Worm (Caenorhabditis elegans) whole organism, L4/young adult: ENCODE measurements around the gene C14A4.9.
A peak's percentile ranks its signal among the peaks of the same experiment; 100 is the strongest.

Experiments used
- W03F9.2 ChIP-seq: fragments of 150-350 bp; optimal IDR thresholded peaks from 2 replicates; lab custom pipeline; 2014; ENCODE audit warnings: missing biosample characterization, missing genetic modification characterization
- dao-5 ChIP-seq: sonication (generic microtip); optimal IDR thresholded peaks from 2 replicates; lab custom pipeline; 2016; ENCODE audit warnings: missing genotype, missing genetic modification characterization, moderate library complexity, missing compliant biosample characterization
- him-1 ChIP-seq: sonication (generic microtip); optimal IDR thresholded peaks from 2 replicates; lab custom pipeline; 2016; ENCODE audit warnings: missing genotype, missing genetic modification reagents, missing genetic modification characterization, missing compliant biosample characterization

Gene C14A4.9

ce11 chrII:10598970-10599369 lies at the start of gene C14A4.9:
TSS of gene C14A4.9 (plus strand) at chrII:10599337.
- TF ChIP-seq him-1 (no peak), dao-5 (tag; lab: Kevin White, UChicago) (no peak), W03F9.2 (tag; lab: Kevin White, UChicago) (no peak)

DNA sequence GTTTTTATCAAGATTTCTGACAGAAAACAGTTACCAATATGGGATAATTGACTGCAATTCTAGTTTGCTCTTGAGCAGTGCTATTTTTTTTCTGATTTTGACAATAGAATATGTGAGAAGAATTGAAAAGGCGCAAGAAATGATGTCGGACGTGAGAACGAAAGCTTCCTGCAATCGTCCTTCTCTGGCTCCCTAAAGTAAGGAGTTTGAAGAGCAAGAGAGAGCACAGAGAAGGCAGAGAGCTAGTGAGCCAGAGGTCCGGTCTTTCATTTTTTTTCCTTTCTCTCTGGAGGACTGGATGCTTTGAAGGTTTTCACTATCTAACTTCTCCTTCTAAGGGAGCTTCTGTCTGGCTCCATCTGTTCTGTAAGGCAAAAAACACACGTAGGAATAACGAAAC lies 49.0 kb upstream of the C14A4.9 start:
- TF ChIP-seq W03F9.2 (tag; lab: Kevin White, UChicago) (no peak), dao-5 (tag; lab: Kevin White, UChicago) (no peak), him-1 (no peak)

DNA sequence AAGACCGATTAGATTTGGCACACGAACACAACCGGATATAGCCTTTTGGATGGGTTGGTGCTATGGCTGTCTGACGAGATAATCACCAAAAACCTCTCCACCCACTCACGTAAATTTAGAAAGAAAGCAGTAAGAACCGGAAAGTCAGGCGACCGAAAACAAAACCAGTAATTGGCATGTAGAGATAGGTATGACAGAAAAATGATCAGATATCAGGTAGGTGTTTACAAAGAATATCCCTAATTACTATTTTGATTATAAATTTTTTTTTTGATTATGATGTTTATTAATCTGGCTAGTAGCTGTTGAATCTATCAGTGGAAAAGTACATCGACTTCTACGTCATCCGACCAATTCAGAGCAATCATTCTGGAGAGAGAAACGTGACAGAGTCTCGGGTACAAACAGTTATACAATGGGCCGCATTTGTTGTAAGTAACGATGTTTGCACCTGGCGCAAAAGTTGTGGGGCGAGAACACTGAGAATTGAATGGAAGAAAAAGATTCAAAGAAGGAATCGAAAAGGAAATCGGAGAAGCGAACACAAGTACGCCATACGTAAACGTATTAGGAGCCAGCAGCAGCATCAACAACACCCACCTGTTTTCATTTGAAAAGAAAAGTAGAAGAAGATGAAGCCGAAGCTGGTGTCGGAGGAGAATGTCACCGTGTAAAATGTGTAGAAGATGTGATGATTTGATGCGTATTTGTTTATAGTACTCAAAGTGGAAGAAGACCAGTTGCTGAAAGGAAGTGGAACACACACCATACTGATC lies 48.1 kb upstream of the C14A4.9 start:
- TF ChIP-seq him-1 = no peak
- TF ChIP-seq W03F9.2 (tag; lab: Kevin White, UChicago) = no peak
- no peak for TF ChIP-seq dao-5 (tag; lab: Kevin White, UChicago)

DNA sequence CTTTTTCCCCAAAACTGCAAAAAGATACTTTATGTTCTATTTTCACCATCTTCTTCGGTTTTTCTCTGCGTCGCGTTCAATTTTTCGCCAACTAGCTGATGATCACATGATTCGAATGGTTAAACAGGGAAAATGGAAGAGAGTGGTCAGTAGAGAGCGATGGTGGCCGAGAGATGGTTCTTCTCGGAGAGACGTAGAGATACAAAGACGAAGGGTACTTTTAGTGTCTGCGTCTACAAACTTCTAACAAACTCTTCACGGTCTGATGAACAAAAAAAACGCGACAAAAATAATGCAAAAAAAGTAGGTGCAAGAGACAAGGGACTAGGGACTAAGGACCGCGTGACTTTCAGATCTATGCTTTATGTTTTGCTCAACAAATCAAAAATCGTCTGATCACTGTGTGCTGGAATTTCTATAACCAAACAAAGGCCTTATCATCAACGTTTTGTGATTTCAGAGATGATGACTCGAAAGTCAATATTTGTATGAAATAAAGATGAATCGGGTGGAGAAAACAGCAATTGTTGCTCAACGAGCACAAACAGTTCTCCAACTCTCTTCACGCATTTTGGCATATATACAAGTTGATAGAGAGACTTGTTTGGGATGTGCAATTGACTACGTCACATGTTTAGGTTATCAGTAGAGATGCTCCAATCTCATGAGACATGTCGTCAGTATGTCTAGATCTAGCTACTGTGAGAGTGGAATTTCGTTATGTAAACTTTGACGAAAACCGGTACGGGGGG lies 47.0 kb upstream of the C14A4.9 start:
- TF ChIP-seq dao-5 (tag; lab: Kevin White, UChicago) = no peak
- TF ChIP-seq him-1 = peak; percentile 84
- TF ChIP-seq W03F9.2 (tag; lab: Kevin White, UChicago) = peak; percentile 81

- TF ChIP-seq dao-5 (tag; lab: Kevin White, UChicago) (no peak), W03F9.2 (tag; lab: Kevin White, UChicago) (no peak), him-1 (no peak)
Observed at ce11 chrII:10553377-10554045, 45.6 kb upstream of the C14A4.9 start.

- no peak for TF ChIP-seq dao-5 (tag; lab: Kevin White, UChicago)
Observed at ce11 chrII:10554046-10554399, 45.1 kb upstream of the C14A4.9 start.

DNA sequence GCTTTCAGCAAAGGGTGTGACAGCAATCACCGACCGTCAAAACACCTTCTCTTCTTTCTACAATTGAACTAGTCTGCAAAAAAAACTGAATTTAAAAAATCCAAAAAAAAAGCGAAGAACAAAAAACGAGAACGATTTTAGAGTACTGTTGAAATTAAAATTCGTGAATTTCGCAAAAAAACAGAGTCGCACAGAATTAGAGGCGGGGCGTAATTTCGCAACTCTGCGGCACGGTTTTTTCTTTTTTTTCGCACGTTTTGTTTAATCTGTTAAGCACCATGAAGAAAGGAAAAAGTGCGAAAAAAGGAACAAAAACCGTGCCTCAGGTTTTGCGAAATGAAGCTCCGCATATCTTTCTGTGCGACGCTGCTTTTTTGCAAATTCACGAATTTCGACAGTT lies 44.2 kb upstream of the C14A4.9 start, which contains the start of gene mnk-1:
Gene mnk-1, minus strand, starts transcription at position 73 of the 400 bp plus-strand sequence.
- TF ChIP-seq him-1 (no peak), dao-5 (tag; lab: Kevin White, UChicago) (no peak), W03F9.2 (tag; lab: Kevin White, UChicago) (no peak)

DNA sequence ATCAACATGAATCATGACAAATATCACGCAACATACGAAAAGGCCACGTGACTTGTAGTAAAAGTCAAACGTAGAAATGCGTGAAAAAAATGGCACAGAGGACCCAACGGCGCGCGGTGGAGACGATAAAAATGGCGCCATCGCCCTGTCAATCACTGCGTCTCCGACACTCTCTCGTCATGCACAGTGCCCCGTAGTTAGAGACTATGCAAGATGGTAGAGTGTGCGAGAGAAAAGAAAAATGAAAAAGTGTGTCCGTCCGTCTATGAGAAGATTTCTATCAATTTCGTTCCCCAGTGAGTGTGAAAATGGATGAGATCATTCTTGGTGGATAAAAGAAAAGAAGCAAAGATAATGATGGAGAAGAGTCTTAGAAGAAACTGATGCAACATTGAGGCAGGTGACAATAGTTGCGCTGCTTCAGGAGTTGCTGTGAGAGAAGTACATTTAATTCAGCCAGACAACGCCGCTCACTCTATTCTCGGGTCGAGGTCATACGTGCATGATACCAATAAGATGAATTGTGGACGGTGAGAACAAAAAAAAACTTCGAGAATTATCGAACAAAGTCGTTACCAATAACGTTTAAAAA lies 43.6 kb upstream of the C14A4.9 start:
- TF ChIP-seq dao-5 (tag; lab: Kevin White, UChicago) = no peak
- TF ChIP-seq him-1 = no peak
- TF ChIP-seq W03F9.2 (tag; lab: Kevin White, UChicago) = no peak

DNA sequence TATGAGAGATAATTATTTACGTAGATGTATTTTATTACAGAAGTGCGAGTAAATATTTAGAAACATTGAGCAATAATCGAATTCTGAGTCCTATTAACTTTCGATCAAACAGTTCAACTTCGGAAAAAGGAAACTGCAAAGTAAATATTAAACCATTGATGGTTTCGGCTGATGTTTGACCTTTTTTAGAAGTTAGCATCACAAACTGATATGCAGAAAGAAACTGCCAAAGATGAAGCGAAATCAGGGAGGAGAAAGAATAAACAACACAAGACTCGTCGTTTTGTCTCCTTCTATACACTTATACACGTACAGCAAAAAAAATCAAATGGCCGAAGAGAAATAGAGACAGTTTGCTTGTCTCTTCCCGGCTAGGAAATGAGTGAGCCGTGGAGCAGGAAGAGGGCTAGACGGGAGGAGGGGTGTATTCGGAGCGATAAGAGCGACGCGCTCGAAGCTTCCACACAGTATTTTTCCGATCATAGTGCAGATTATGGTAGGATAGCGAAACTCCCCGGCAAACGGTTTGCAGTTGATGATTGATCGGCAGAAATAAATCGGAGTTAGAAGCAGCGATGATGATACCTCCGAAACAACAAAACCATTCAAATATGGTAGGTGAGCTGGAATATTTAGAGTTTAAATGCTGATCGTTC lies 42.5 kb upstream of the C14A4.9 start:
- no peak for TF ChIP-seq dao-5 (tag; lab: Kevin White, UChicago)
- TF ChIP-seq him-1 = no peak
- TF ChIP-seq W03F9.2 (tag; lab: Kevin White, UChicago) = no peak

DNA sequence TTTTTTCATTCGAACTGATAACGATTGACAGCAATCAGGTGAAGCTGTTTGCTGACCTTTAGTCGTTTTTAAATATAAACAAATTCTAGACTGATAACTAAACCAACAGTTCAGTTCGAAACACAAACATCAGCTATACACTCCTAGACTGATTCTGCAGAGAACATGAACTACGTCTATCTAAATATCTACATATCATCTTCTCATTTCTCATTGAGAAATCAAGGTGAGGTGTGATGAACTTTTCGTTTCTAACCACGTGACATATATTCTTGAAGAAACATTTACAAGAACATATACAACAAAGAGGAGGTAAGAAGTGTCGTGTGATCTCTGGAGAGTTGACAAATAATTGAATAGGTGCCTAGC lies 41.9 kb upstream of the C14A4.9 start:
- TF ChIP-seq W03F9.2 (tag; lab: Kevin White, UChicago) (no peak), him-1 (no peak), dao-5 (tag; lab: Kevin White, UChicago) (no peak)

DNA sequence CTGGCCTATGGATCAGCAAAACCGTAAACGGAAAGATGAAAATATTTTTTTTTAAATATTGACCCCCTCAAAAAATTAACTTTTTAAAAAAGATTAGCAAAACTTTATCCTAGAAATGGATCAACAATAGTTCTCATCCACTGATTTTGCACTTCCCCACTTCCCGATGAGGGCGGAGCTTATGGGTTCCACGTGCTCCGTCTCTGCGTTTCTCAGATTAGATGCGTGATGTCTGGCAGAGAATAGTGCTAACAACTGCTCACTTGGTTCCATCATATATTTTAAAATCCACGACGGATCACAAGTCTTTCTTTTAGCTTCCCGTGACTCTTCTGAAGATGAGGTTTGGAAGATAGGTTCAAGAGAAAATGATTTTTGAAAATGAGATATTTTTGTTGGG lies 40.8 kb upstream of the C14A4.9 start:
- no peak for TF ChIP-seq dao-5 (tag; lab: Kevin White, UChicago)
- no peak for TF ChIP-seq him-1
- no peak for TF ChIP-seq W03F9.2 (tag; lab: Kevin White, UChicago)

DNA sequence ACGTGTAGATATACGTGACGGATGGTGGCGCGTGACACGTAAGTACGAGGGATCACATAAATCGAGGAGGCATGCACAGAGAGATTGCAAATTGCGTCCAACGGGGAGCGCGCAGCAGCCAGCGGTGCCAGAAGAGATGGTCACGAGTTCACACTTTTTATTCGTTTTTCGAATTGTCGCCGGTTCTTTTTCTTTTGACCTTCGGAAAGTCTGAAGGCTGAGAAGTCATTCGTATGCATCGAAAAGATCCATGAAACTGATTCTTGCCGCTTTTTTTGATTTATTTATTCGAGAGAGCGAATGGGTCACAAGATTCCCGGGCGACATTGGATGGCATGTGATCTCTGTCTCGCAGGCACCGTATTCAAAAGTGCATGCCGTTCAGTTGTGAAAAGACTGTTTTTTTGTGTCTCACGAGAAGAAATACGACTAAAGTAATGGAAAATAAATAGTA lies 40.1 kb upstream of the C14A4.9 start:
- no peak for TF ChIP-seq W03F9.2 (tag; lab: Kevin White, UChicago)
- TF ChIP-seq dao-5 (tag; lab: Kevin White, UChicago) = no peak

ce11 chrII:10559671-10560184 lies 39.4 kb upstream of the C14A4.9 start:
- TF ChIP-seq dao-5 (tag; lab: Kevin White, UChicago) = no peak
